Fruit fly (Drosophila melanogaster) whole organism, embryonic: ENCODE results near the gene Lcp65Ac.
"Not testable (repeated sequence)": the region's sequence is repeated elsewhere in the genome, so short reads cannot be mapped to it uniquely, and the experiment has no call there.

ENCODE experiments used
- Blimp-1 ChIP-seq: fragments of 200-800 bp; sonication (Bioruptor generic); optimal IDR thresholded peaks from 3 replicates; lab custom pipeline; 2018; ENCODE audit warnings: missing biosample characterization, missing genetic modification characterization, mild to moderate bottlenecking, moderate library complexity, missing genetic modification reagents
- CG10543 ChIP-seq: fragments of 200-800 bp; sonication (Bioruptor generic); optimal IDR thresholded peaks from 3 replicates; lab custom pipeline; 2017; ENCODE audit warnings: missing biosample characterization, mild to moderate bottlenecking, missing genetic modification characterization, moderate library complexity
- CG11504 ChIP-seq: fragments of 200-800 bp; sonication (Bioruptor generic); optimal IDR thresholded peaks from 3 replicates; lab custom pipeline; 2019; ENCODE audit warnings: missing biosample characterization, mild to moderate bottlenecking, missing genetic modification characterization, moderate library complexity
- CG12155 ChIP-seq: fragments of 200-800 bp; sonication (Bioruptor generic); optimal IDR thresholded peaks from 3 replicates; lab custom pipeline; 2016; ENCODE audit warnings: missing biosample characterization, missing genetic modification characterization
- CG12769 ChIP-seq: fragments of 200-800 bp; sonication (Bioruptor generic); optimal IDR thresholded peaks from 2 replicates; lab custom pipeline; 2019; ENCODE audit warnings: missing biosample characterization, mild to moderate bottlenecking, missing genetic modification characterization, moderate library complexity
- CG13123 ChIP-seq: fragments of 200-800 bp; sonication (Bioruptor generic); optimal IDR thresholded peaks from 2 replicates; lab custom pipeline; 2016; ENCODE audit warnings: missing biosample characterization, missing genetic modification characterization
- CG13296 ChIP-seq: fragments of 200-800 bp; sonication (Bioruptor generic); optimal IDR thresholded peaks from 3 replicates; lab custom pipeline; 2018; ENCODE audit warnings: missing biosample characterization, mild to moderate bottlenecking, missing genetic modification characterization
- CG13894 ChIP-seq: fragments of 200-800 bp; sonication (Bioruptor generic); optimal IDR thresholded peaks from 3 replicates; lab custom pipeline; 2018; ENCODE audit warnings: missing biosample characterization, mild to moderate bottlenecking, missing genetic modification characterization, moderate library complexity
- CG15514 ChIP-seq: fragments of 200-800 bp; sonication (Bioruptor generic); optimal IDR thresholded peaks from 3 replicates; lab custom pipeline; 2017; ENCODE audit warnings: missing biosample characterization, missing genetic modification characterization, mild to moderate bottlenecking, moderate library complexity, missing genetic modification reagents
- CG1603 ChIP-seq: fragments of 200-800 bp; sonication (Bioruptor generic); optimal IDR thresholded peaks from 2 replicates; lab custom pipeline; 2019; ENCODE audit warnings: missing biosample characterization, mild to moderate bottlenecking, missing genetic modification characterization, moderate library complexity
- CG2889 ChIP-seq: fragments of 200-800 bp; sonication (Bioruptor generic); IDR thresholded peaks from 3 replicates; pipeline ENCODE4 v1.3.6; 2022; ENCODE audit warnings: missing biosample characterization, missing genetic modification characterization
- CG33213 ChIP-seq: fragments of 200-800 bp; sonication (Bioruptor generic); optimal IDR thresholded peaks from 3 replicates; lab custom pipeline; 2016; ENCODE audit warnings: missing biosample characterization, missing genetic modification characterization
- CG6791 ChIP-seq: fragments of 200-800 bp; sonication (Bioruptor generic); IDR thresholded peaks from 3 replicates; pipeline ENCODE4 v1.3.6; 2022; ENCODE audit warnings: missing biosample characterization, missing genetic modification characterization; ENCODE audit not compliant: partially characterized antibody
- CG6813 ChIP-seq: fragments of 200-800 bp; sonication (Bioruptor generic); optimal IDR thresholded peaks from 2 replicates; lab custom pipeline; 2017; ENCODE audit warnings: missing biosample characterization, missing genetic modification characterization, mild to moderate bottlenecking, moderate library complexity, missing genetic modification reagents
- CG7928 ChIP-seq: fragments of 200-800 bp; sonication (Bioruptor generic); optimal IDR thresholded peaks from 2 replicates; lab custom pipeline; 2017; ENCODE audit warnings: missing biosample characterization, mild to moderate bottlenecking, missing genetic modification characterization
- Deaf1 ChIP-seq: fragments of 200-800 bp; optimal IDR thresholded peaks from 3 replicates; lab custom pipeline; 2019; ENCODE audit warnings: missing biosample characterization, mild to moderate bottlenecking, missing genetic modification characterization, moderate library complexity
- Ets65A ChIP-seq: fragments of 200-800 bp; sonication (Bioruptor generic); peaks from one replicate; lab custom pipeline; 2016; ENCODE audit warnings: missing biosample characterization, missing genetic modification characterization
- Fer1 ChIP-seq: fragments of 200-800 bp; sonication (Bioruptor generic); optimal IDR thresholded peaks from 2 replicates; lab custom pipeline; 2017; ENCODE audit warnings: missing biosample characterization, mild to moderate bottlenecking, missing genetic modification characterization
- Gug ChIP-seq: fragments of 200-800 bp; sonication (Bioruptor generic); IDR thresholded peaks from 4 replicates; pipeline ENCODE4 v1.3.6; 2022; ENCODE audit warnings: missing biosample characterization, missing genetic modification characterization
- HHEX ChIP-seq: fragments of 200-800 bp; sonication (Bioruptor generic); optimal IDR thresholded peaks from 3 replicates; lab custom pipeline; 2017; ENCODE audit warnings: missing biosample characterization, mild to moderate bottlenecking, missing genetic modification characterization, missing genetic modification reagents
- HLH54F ChIP-seq: fragments of 200-800 bp; sonication (Bioruptor generic); optimal IDR thresholded peaks from 3 replicates; lab custom pipeline; 2016; ENCODE audit warnings: missing biosample characterization, missing genetic modification characterization
- NC2β ChIP-seq: fragments of 200-800 bp; sonication (Bioruptor generic); optimal IDR thresholded peaks from 2 replicates; lab custom pipeline; 2016; ENCODE audit warnings: missing biosample characterization, missing genetic modification characterization
- Rfx ChIP-seq: fragments of 200-800 bp; sonication (Bioruptor generic); IDR thresholded peaks from 2 replicates; pipeline ENCODE4 v1.3.6; 2022; ENCODE audit warnings: missing biosample characterization, missing genetic modification characterization
- abd-A ChIP-seq: fragments of 200-800 bp; sonication (Bioruptor generic); optimal IDR thresholded peaks from 3 replicates; lab custom pipeline; 2019; ENCODE audit warnings: missing biosample characterization, mild to moderate bottlenecking, missing genetic modification characterization, moderate library complexity
- caup ChIP-seq: fragments of 200-800 bp; sonication (Bioruptor generic); optimal IDR thresholded peaks from 3 replicates; lab custom pipeline; 2017; ENCODE audit warnings: missing biosample characterization, mild to moderate bottlenecking, missing genetic modification characterization, moderate library complexity; ENCODE audit not compliant: severe bottlenecking
- da ChIP-seq: fragments of 200-800 bp; sonication (Bioruptor generic); optimal IDR thresholded peaks from 2 replicates; lab custom pipeline; 2016; ENCODE audit warnings: missing biosample characterization, missing genetic modification characterization
- emc ChIP-seq: fragments of 200-800 bp; sonication (Bioruptor generic); optimal IDR thresholded peaks from 2 replicates; lab custom pipeline; 2016; ENCODE audit warnings: missing biosample characterization, missing genetic modification characterization
- ems ChIP-seq: fragments of 200-800 bp; sonication (Bioruptor generic); optimal IDR thresholded peaks from 3 replicates; lab custom pipeline; 2016; ENCODE audit warnings: missing biosample characterization, missing genetic modification characterization
- fd3F ChIP-seq: fragments of 200-800 bp; sonication (Bioruptor generic); optimal IDR thresholded peaks from 2 replicates; lab custom pipeline; 2018; ENCODE audit warnings: missing biosample characterization, mild to moderate bottlenecking, missing genetic modification characterization, moderate library complexity
- ftz-f1 ChIP-seq: fragments of 200-800 bp; sonication (Bioruptor generic); optimal IDR thresholded peaks from 2 replicates; lab custom pipeline; 2016; ENCODE audit warnings: missing biosample characterization, missing genetic modification characterization
- gem ChIP-seq: fragments of 200-800 bp; sonication (Bioruptor generic); optimal IDR thresholded peaks from 2 replicates; lab custom pipeline; 2019; ENCODE audit warnings: missing biosample characterization, mild to moderate bottlenecking, missing genetic modification characterization, moderate library complexity
- grau ChIP-seq: fragments of 200-800 bp; optimal IDR thresholded peaks from 3 replicates; lab custom pipeline; 2019; ENCODE audit warnings: missing biosample characterization, mild to moderate bottlenecking, missing genetic modification characterization, moderate library complexity
- klu ChIP-seq: fragments of 200-800 bp; sonication (Bioruptor generic); IDR thresholded peaks from 2 replicates; pipeline ENCODE4 v1.3.6; 2022; ENCODE audit warnings: missing biosample characterization, missing genetic modification characterization
- lmd ChIP-seq: fragments of 200-800 bp; sonication (Bioruptor generic); IDR thresholded peaks from 2 replicates; pipeline ENCODE4 v1.3.6; 2022; ENCODE audit warnings: missing biosample characterization, missing genetic modification characterization
- nom ChIP-seq: fragments of 200-800 bp; sonication (Bioruptor generic); optimal IDR thresholded peaks from 2 replicates; lab custom pipeline; 2017; ENCODE audit warnings: missing biosample characterization, missing genetic modification characterization, mild to moderate bottlenecking, moderate library complexity, missing genetic modification reagents
- peb ChIP-seq: fragments of 200-800 bp; sonication (Bioruptor generic); IDR thresholded peaks from 2 replicates; pipeline ENCODE4 v1.3.6; 2022; ENCODE audit warnings: missing biosample characterization, missing genetic modification characterization
- pita ChIP-seq: fragments of 200-800 bp; sonication (Bioruptor generic); optimal IDR thresholded peaks from 2 replicates; lab custom pipeline; 2017; ENCODE audit warnings: missing biosample characterization, mild to moderate bottlenecking, missing genetic modification characterization
- pros ChIP-seq: fragments of 200-800 bp; sonication (Bioruptor generic); optimal IDR thresholded peaks from 3 replicates; lab custom pipeline; 2019; ENCODE audit warnings: missing biosample characterization, mild to moderate bottlenecking, missing genetic modification characterization, moderate library complexity
- row ChIP-seq: fragments of 200-800 bp; sonication (Bioruptor generic); IDR thresholded peaks from 3 replicates; pipeline ENCODE4 v1.3.6; 2022; ENCODE audit warnings: missing biosample characterization, missing genetic modification characterization
- sd ChIP-seq: fragments of 200-800 bp; sonication (Bioruptor generic); optimal IDR thresholded peaks from 3 replicates; lab custom pipeline; 2018; ENCODE audit warnings: missing biosample characterization, mild to moderate bottlenecking, missing genetic modification characterization, moderate library complexity
- sqz ChIP-seq: fragments of 200-800 bp; sonication (Bioruptor generic); optimal IDR thresholded peaks from 3 replicates; lab custom pipeline; 2018; ENCODE audit warnings: missing biosample characterization, mild to moderate bottlenecking, missing genetic modification characterization
- unc-4 ChIP-seq: fragments of 200-800 bp; sonication (Bioruptor generic); IDR thresholded peaks from 2 replicates; pipeline ENCODE4 v1.3.6; 2022; ENCODE audit warnings: missing biosample characterization, missing genetic modification characterization; ENCODE audit not compliant: partially characterized antibody

Gene Lcp65Ac

DNA sequence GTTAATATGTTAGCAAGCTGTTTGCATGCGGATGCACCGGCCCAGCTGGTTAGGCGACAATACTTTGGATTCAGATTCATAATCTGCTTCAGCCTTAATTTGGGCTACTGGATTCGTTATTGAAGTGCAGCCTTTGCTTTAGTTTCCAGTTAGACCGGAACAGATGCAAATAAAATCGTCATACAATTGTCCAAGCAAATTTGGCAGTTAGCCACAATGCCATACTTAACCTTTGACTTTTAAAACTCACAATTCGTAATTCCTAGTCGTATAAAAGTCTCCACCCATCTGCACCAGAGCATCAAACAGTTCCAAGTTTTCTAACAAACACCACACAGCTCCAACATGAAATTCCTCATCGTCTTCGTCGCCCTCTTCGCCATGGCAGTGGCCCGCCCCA, 4.6 kb downstream of the Lcp65Ac start, which contains the start of gene Lcp65Ab1:
TSS of gene Lcp65Ab1 (plus strand) at position 301 of the 400 bp plus-strand sequence.
- not testable (repeated sequence) for TF ChIP-seq sd (tag; lab: Kevin White, UChicago); unc-4 (GFP tag; lab: Robert Waterston, UW); gem

- not testable (repeated sequence) for TF ChIP-seq pita (GFP tag; lab: Kevin White, UChicago); CG11504 (tag; lab: Kevin White, UChicago); peb
Measured at dm6 chr3L:6150757-6151354, 6.2 kb downstream of the Lcp65Ac start, which contains the start of the genes Cpr65Ax2 and Lcp65Aa. Gene Cpr65Ax2, minus strand, starts transcription at chr3L:6150857. Gene Lcp65Aa, plus strand, starts transcription at chr3L:6151304.

DNA sequence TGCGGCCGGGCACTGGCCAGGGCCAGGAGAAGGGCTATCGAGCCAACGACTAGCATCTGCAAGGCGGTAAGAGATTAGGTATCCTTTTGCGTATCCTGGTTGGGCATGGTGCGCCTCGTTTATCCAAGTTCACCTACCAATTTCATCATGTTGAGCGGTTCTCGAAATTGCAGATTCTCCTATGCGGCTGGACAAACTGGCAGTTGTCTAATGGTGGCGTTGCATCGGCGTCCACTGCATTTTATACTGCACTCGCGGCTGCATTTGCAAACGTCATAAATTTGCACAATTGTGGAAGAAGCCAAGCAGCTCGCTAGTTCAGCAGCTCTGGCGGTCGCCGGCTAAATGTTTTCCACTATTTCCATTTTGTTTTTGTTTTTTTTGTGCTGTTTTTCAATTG, 7.9 kb downstream of the Lcp65Ac start, which contains the start of gene Acp65Aa:
TSS of gene Acp65Aa (minus strand) at position 215 of the 400 bp plus-strand sequence.
- TF ChIP-seq sqz (GFP tag; lab: Kevin White, UChicago) (no peak), Ets65A (GFP tag; lab: Kevin White, UChicago) (peak; percentile 90), lmd (0 out of 2 replicates have a peak, but pooled peaks have one; percentile 4)
- TF ChIP-seq, all 482 proteins: peak for 2

DNA sequence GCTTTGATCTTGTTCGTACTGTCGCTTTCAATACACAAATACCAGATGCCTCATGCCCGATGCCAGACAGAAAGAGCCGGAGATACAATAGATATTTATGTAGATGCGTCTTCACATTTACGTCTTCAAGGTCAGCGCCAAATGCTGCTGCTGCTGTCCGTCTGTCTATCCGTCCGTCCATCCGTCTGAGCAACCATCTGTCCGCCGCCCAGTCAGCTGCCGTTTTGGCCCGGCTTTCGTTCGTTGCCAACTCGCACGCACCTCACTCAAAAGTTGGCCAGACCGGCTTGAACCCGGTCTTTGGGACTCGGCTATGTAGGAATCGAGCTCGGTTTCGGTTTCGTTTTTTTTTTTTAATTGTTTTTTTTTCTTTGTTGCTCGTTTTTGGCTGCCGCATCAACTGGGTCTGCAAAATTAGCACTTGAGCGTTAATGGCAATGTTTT, 10.4 kb downstream of the Lcp65Ac start:
- no peak for TF ChIP-seq grau (tag; lab: Kevin White, UChicago)
- peak; percentile 82 for TF ChIP-seq sd (tag; lab: Kevin White, UChicago)
- TF ChIP-seq Blimp-1 (GFP tag; lab: Kevin White, UChicago) = peak; percentile 86
- peak; percentile 96 for TF ChIP-seq nom (GFP tag; lab: Kevin White, UChicago)
- TF ChIP-seq row = no peak
- peak; percentile 50 for TF ChIP-seq CG13894
- TF ChIP-seq abd-A (tag; lab: Kevin White, UChicago) = peak; percentile 71
- TF ChIP-seq pros = peak; percentile 99
- TF ChIP-seq CG1603 (tag; lab: Kevin White, UChicago) = no peak
- TF ChIP-seq NC2β (GFP tag; lab: Kevin White, UChicago) = no peak
- peak; percentile 63 for TF ChIP-seq Deaf1 (tag; lab: Kevin White, UChicago)
- no peak for TF ChIP-seq HHEX (GFP tag; lab: Kevin White, UChicago)
- no peak for TF ChIP-seq ems (GFP tag; lab: Kevin White, UChicago)
- peak; percentile 71 for TF ChIP-seq ftz-f1 (GFP tag; lab: Kevin White, UChicago)
- no peak for TF ChIP-seq CG2889 (GFP tag; lab: Robert Waterston, UW)
- 0 out of 3 replicates have a peak, but pooled peaks have one; percentile 6 for TF ChIP-seq CG6791 (GFP tag; lab: Robert Waterston, UW)
- no peak for TF ChIP-seq CG7928
- peak; percentile 74 for TF ChIP-seq CG12769 (tag; lab: Kevin White, UChicago)
- no peak for TF ChIP-seq Gug (GFP tag; lab: Robert Waterston, UW)
- no peak for TF ChIP-seq klu (GFP tag; lab: Robert Waterston, UW)
- TF ChIP-seq Fer1 (GFP tag; lab: Kevin White, UChicago) = no peak
- no peak for TF ChIP-seq caup (GFP tag; lab: Kevin White, UChicago)
- TF ChIP-seq CG12155 (GFP tag; lab: Kevin White, UChicago) = no peak
- no peak for TF ChIP-seq fd3F (GFP tag; lab: Kevin White, UChicago)
- no peak for TF ChIP-seq emc
- TF ChIP-seq Rfx (GFP tag; lab: Robert Waterston, UW) = no peak
- peak; percentile 33 for TF ChIP-seq sqz (GFP tag; lab: Kevin White, UChicago)
- no peak for TF ChIP-seq CG6813 (GFP tag; lab: Kevin White, UChicago)
- TF ChIP-seq CG10543 (GFP tag; lab: Kevin White, UChicago) = peak; percentile 36
- no peak for TF ChIP-seq CG15514 (GFP tag; lab: Kevin White, UChicago)
- no peak for TF ChIP-seq da (GFP tag; lab: Kevin White, UChicago)
- TF ChIP-seq CG13296 (GFP tag; lab: Kevin White, UChicago) = no peak
- TF ChIP-seq CG13123 (GFP tag; lab: Kevin White, UChicago) = no peak
- no peak for TF ChIP-seq HLH54F (GFP tag; lab: Kevin White, UChicago)
- TF ChIP-seq CG33213 = no peak
